Fruit fly (Drosophila melanogaster) whole organism, wandering third instar larva: ENCODE data around the gene Mulk.

Source experiments
- Abd-B ChIP-seq: fragments of >200 bp; optimal IDR thresholded peaks from 2 replicates; lab custom pipeline; 2017; ENCODE audit warnings: missing biosample characterization, missing genetic modification characterization
- Dif ChIP-seq: fragments of 200-275, 200-300 bp; sonication (Bioruptor generic); optimal IDR thresholded peaks from 2 replicates; lab custom pipeline; 2018; ENCODE audit warnings: missing biosample characterization, missing genetic modification characterization; ENCODE audit not compliant: partially characterized antibody
- GATAd ChIP-seq: sonication (Bioruptor generic); optimal IDR thresholded peaks from 2 replicates; lab custom pipeline; 2016; ENCODE audit warnings: missing biosample characterization, missing genetic modification characterization
- Hr83 ChIP-seq: fragments of 200-300 bp; sonication (Bioruptor generic); optimal IDR thresholded peaks from 2 replicates; lab custom pipeline; 2016; ENCODE audit warnings: missing biosample characterization, mild to moderate bottlenecking, missing genetic modification characterization, moderate library complexity; ENCODE audit not compliant: poor library complexity, severe bottlenecking
- Myc ChIP-seq: fragments of >200 bp; optimal IDR thresholded peaks from 2 replicates; lab custom pipeline; 2017
- dl ChIP-seq, 2 experiments: fragments of 175-275, 200-275 bp in 1 of 2; fragments of 200-275 bp in 1 of 2; sonication (Bioruptor generic); optimal IDR thresholded peaks; lab custom pipeline; 2018; ENCODE audit warnings: mild to moderate bottlenecking in 2 of 2, missing biosample characterization in 2 of 2, missing genetic modification characterization in 2 of 2, moderate library complexity in 2 of 2; ENCODE audit not compliant: partially characterized antibody in 2 of 2, insufficient read depth in 1 of 2
- jim ChIP-seq: fragments of 175-275, 200-325 bp; sonication (Bioruptor generic); optimal IDR thresholded peaks from 2 replicates; lab custom pipeline; 2016; ENCODE audit warnings: missing biosample characterization, mild to moderate bottlenecking, missing genetic modification characterization
- tai ChIP-seq: sonication (Bioruptor generic); optimal IDR thresholded peaks from 2 replicates; lab custom pipeline; 2016; ENCODE audit warnings: missing biosample characterization, missing genetic modification characterization

- no peak for TF ChIP-seq Myc
- no peak for TF ChIP-seq dl (GFP tag; optimal IDR thresholded peaks at IDR 0.05; lab: Kevin White, UChicago; ENCODE audit: insufficient read depth in 1 of 2, partially characterized antibody in 2 of 2)
- TF ChIP-seq tai (GFP tag; lab: Kevin White, UChicago) = no peak
- TF ChIP-seq Hr83 (GFP tag; lab: Kevin White, UChicago) = no peak
- TF ChIP-seq GATAd (GFP tag; lab: Kevin White, UChicago) = no peak
- TF ChIP-seq Dif (GFP tag; lab: Kevin White, UChicago) = no peak
- no peak for TF ChIP-seq Abd-B (GFP tag; lab: Kevin White, UChicago)
- TF ChIP-seq jim (GFP tag; lab: Kevin White, UChicago) = no peak
Observed at dm6 chr2L:10280772-10281171, 10.9 kb downstream of the Mulk start, which contains the start of gene CG34043.
